Fruit fly (Drosophila melanogaster): ENCODE results near the gene CG33093.

- no peak for TF ChIP-seq CG9948 (tag; optimal IDR thresholded peaks at IDR 0.05)
- TF ChIP-seq Ets98B (GFP tag; IDR thresholded peaks at IDR 0.05) = no peak
- no peak for TF ChIP-seq rn (GFP tag; IDR thresholded peaks at IDR 0.05)
- no peak for TF ChIP-seq EcR (GFP tag; optimal IDR thresholded peaks at IDR 0.05)
- no peak for TF ChIP-seq CG12605 (GFP tag; IDR thresholded peaks at IDR 0.05)
- TF ChIP-seq CG4496 (GFP tag; IDR thresholded peaks at IDR 0.05) = no peak
- no peak for TF ChIP-seq CG10348 (GFP tag; IDR thresholded peaks at IDR 0.05)
- no peak for TF ChIP-seq CG32121 (GFP tag; IDR thresholded peaks at IDR 0.05)
- TF ChIP-seq Pif1A (GFP tag; optimal IDR thresholded peaks at IDR 0.05) = no peak
These were observed 8.9 kb downstream of the CG33093 start for dm6 chr3R:22522859-22523258.

Measured in whole organism, pupa.